Worm (Caenorhabditis elegans) whole organism, L1 larva: ENCODE data around the gene srlf-1.

Experiments
- C04F5.9 ChIP-seq: sonication (generic microtip); optimal IDR thresholded peaks from 2 replicates; lab custom pipeline; 2016; ENCODE audit warnings: missing genetic modification characterization, missing compliant biosample characterization
- C16A3.4 ChIP-seq: fragments of 150-350 bp; optimal IDR thresholded peaks from 2 replicates; lab custom pipeline; 2014; ENCODE audit warnings: missing biosample characterization, missing genetic modification characterization
- blmp-1 ChIP-seq: fragments of 150-350 bp; optimal IDR thresholded peaks from 2 replicates; lab custom pipeline; 2014; ENCODE audit warnings: missing biosample characterization, missing genetic modification characterization
- ceh-63 ChIP-seq: fragments of 200-800 bp; sonication (Bioruptor generic); optimal IDR thresholded peaks from 2 replicates; lab custom pipeline; 2018; ENCODE audit warnings: mild to moderate bottlenecking, missing genetic modification characterization, missing compliant biosample characterization
- ceh-82 ChIP-seq, 3 experiments: fragments of 150-350 bp in 1 of 3; sonication (generic microtip) in 2 of 3; optimal IDR thresholded peaks; 2 replicates each; lab custom pipeline; 2014 to 2017; ENCODE audit warnings: missing biosample characterization in 3 of 3, missing genetic modification characterization in 3 of 3
- ceh-88 ChIP-seq: fragments of 200-800 bp; sonication (Bioruptor generic); IDR thresholded peaks from 2 replicates; pipeline ENCODE4 v1.3.6; 2022; ENCODE audit warnings: missing genetic modification characterization, missing compliant biosample characterization
- ceh-90 ChIP-seq: sonication (generic microtip); optimal IDR thresholded peaks from 2 replicates; lab custom pipeline; 2016; ENCODE audit warnings: missing genetic modification characterization, missing compliant biosample characterization
- dpl-1 ChIP-seq, 3 experiments: fragments of 150-350 bp in 2 of 3; sonication (generic microtip) in 1 of 3; optimal IDR thresholded peaks; 2 replicates each; lab custom pipeline; 2014 to 2017; ENCODE audit warnings: missing biosample characterization in 3 of 3, missing genetic modification characterization in 3 of 3, missing genetic modification reagents in 3 of 3
- dsc-1 ChIP-seq: sonication (generic microtip); optimal IDR thresholded peaks from 2 replicates; lab custom pipeline; 2016; ENCODE audit warnings: mild to moderate bottlenecking, missing genetic modification characterization, missing compliant biosample characterization
- efl-1 ChIP-seq, 4 experiments: fragments of 150-350 bp; optimal IDR thresholded peaks in 3 of 4; peaks in 1 of 4; 1 replicate in 1 of 4; 2 replicates in 3 of 4; lab custom pipeline; 2014; ENCODE audit warnings: missing biosample characterization in 2 of 4, missing genetic modification characterization in 2 of 4, missing genetic modification reagents in 2 of 4
- elt-2 ChIP-seq: sonication (generic microtip); optimal IDR thresholded peaks from 2 replicates; lab custom pipeline; 2016; ENCODE audit warnings: missing genetic modification characterization, mild to moderate bottlenecking, inconsistent platforms, missing compliant biosample characterization, missing genetic modification reagents
- fkh-10 ChIP-seq: sonication (generic microtip); optimal IDR thresholded peaks from 2 replicates; lab custom pipeline; 2017; ENCODE audit warnings: missing biosample characterization, missing genetic modification reagents, missing genetic modification characterization
- hlh-4 ChIP-seq: sonication (generic microtip); optimal IDR thresholded peaks from 2 replicates; lab custom pipeline; 2016; ENCODE audit warnings: mild to moderate bottlenecking, missing genetic modification characterization, missing compliant biosample characterization
- jun-1 ChIP-seq: fragments of 150-350 bp; optimal IDR thresholded peaks from 2 replicates; lab custom pipeline; 2014; ENCODE audit warnings: missing biosample characterization, missing genetic modification reagents, missing genetic modification characterization
- lin-14 ChIP-seq: fragments of 200-800 bp; sonication (Bioruptor generic); optimal IDR thresholded peaks from 2 replicates; lab custom pipeline; 2018; ENCODE audit warnings: mild to moderate bottlenecking, missing genetic modification characterization, moderate library complexity, missing compliant biosample characterization
- lin-15B ChIP-seq: fragments of 150-350 bp; sonication (generic microtip); optimal IDR thresholded peaks from 3 replicates; lab custom pipeline; 2014; ENCODE audit warnings: missing biosample characterization, missing genetic modification characterization
- lin-35 ChIP-seq, 2 experiments: fragments of 150-350 bp; optimal IDR thresholded peaks; 2 replicates each; lab custom pipeline; 2014; ENCODE audit warnings: missing biosample characterization in 2 of 2, missing genetic modification characterization in 2 of 2, missing genetic modification reagents in 2 of 2
- lir-3 ChIP-seq: sonication (generic microtip); optimal IDR thresholded peaks from 2 replicates; lab custom pipeline; 2016; ENCODE audit warnings: mild to moderate bottlenecking, missing genetic modification characterization, moderate library complexity, missing compliant biosample characterization; ENCODE audit not compliant: poor library complexity
- lsy-2 ChIP-seq, 2 experiments: fragments of 150-350 bp; optimal IDR thresholded peaks; 2 replicates each; lab custom pipeline; 2014; ENCODE audit warnings: missing biosample characterization in 2 of 2, missing genetic modification characterization in 2 of 2
- mab-9 ChIP-seq: fragments of 200-800 bp; sonication (Bioruptor generic); IDR thresholded peaks from 2 replicates; pipeline ENCODE4 v1.3.6; 2022; ENCODE audit warnings: missing genetic modification reagents, missing genetic modification characterization, missing compliant biosample characterization
- mdl-1 ChIP-seq, 2 experiments: fragments of 150-350 bp; optimal IDR thresholded peaks; 2 replicates each; lab custom pipeline; 2014 to 2017; ENCODE audit warnings: missing biosample characterization in 2 of 2, missing genetic modification characterization in 2 of 2, inconsistent platforms in 1 of 2
- mep-1 ChIP-seq: fragments of 150-350 bp; optimal IDR thresholded peaks from 2 replicates; lab custom pipeline; 2014; ENCODE audit warnings: missing biosample characterization, missing genetic modification characterization
- nhr-28 ChIP-seq: fragments of 150-350 bp; optimal IDR thresholded peaks from 2 replicates; lab custom pipeline; 2014; ENCODE audit warnings: missing biosample characterization, missing genetic modification characterization
- nhr-76 ChIP-seq: sonication (generic microtip); optimal IDR thresholded peaks from 2 replicates; lab custom pipeline; 2017; ENCODE audit warnings: missing biosample characterization, missing genetic modification characterization
- nhr-77 ChIP-seq: fragments of 150-350 bp; optimal IDR thresholded peaks from 2 replicates; lab custom pipeline; 2014; ENCODE audit warnings: missing biosample characterization, missing genetic modification characterization
- nhr-84 ChIP-seq: sonication (generic microtip); optimal IDR thresholded peaks from 2 replicates; lab custom pipeline; 2017; ENCODE audit warnings: missing biosample characterization, missing genetic modification characterization
- nhr-85 ChIP-seq: sonication (generic microtip); peaks from one replicate; lab custom pipeline; 2016; ENCODE audit warnings: missing genetic modification characterization, inconsistent platforms, missing compliant biosample characterization
- pax-3 ChIP-seq: fragments of 200-800 bp; sonication (Bioruptor generic); optimal IDR thresholded peaks from 2 replicates; lab custom pipeline; 2018; ENCODE audit warnings: mild to moderate bottlenecking, missing genetic modification characterization, moderate library complexity, missing compliant biosample characterization
- pqm-1 ChIP-seq: sonication (generic microtip); optimal IDR thresholded peaks from 3 replicates; lab custom pipeline; 2017; ENCODE audit warnings: missing biosample characterization, missing genetic modification characterization
- rnt-1 ChIP-seq: sonication (generic microtip); optimal IDR thresholded peaks from 2 replicates; lab custom pipeline; 2016; ENCODE audit warnings: mild to moderate bottlenecking, missing genetic modification characterization, moderate library complexity, missing compliant biosample characterization
- skn-1 ChIP-seq: fragments of 150-350 bp; optimal IDR thresholded peaks from 2 replicates; lab custom pipeline; 2014; ENCODE audit warnings: missing biosample characterization, missing genetic modification characterization
- snu-23 ChIP-seq: sonication (generic microtip); optimal IDR thresholded peaks from 2 replicates; lab custom pipeline; 2016; ENCODE audit warnings: missing genetic modification characterization, missing compliant biosample characterization
- sptf-1 ChIP-seq: fragments of 150-350 bp; optimal IDR thresholded peaks from 2 replicates; lab custom pipeline; 2014; ENCODE audit warnings: missing biosample characterization, missing genetic modification characterization
- unc-62 ChIP-seq: fragments of 150-350 bp; optimal IDR thresholded peaks from 2 replicates; lab custom pipeline; 2014; ENCODE audit warnings: missing biosample characterization, missing genetic modification reagents, missing genetic modification characterization
- unc-86 ChIP-seq: sonication (generic microtip); optimal IDR thresholded peaks from 2 replicates; lab custom pipeline; 2016; ENCODE audit warnings: missing genetic modification characterization, missing compliant biosample characterization
- zip-4 ChIP-seq: fragments of 200-800 bp; sonication (Bioruptor generic); optimal IDR thresholded peaks from 2 replicates; lab custom pipeline; 2018; ENCODE audit warnings: mild to moderate bottlenecking, missing genetic modification characterization, moderate library complexity, missing compliant biosample characterization

Gene srlf-1

DNA sequence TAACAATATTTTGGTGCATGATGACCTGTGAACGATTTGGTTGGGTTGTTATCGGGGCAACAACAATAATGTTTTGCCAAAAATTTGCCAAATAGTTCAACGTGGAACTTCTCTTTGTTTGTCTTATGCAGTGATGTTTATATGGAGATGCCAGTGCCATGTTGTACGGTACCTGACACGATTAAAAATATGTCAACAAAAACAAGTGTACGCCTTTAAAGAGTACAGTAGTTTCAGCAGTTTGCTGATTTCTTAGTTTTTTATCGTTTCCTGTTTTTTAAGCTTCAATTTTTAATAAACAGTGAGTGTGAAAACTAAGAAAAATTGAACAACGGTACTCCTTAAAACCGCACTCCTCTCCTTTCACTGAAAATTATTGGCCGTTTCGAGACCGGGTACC is 12.1 kb upstream of the srlf-1 start:
- peak; percentile 4 for TF ChIP-seq elt-2 (tag; lab: Kevin White, UChicago)
- no peak for TF ChIP-seq ceh-90
- no peak for TF ChIP-seq blmp-1 (tag; lab: Kevin White, UChicago)
- no peak for TF ChIP-seq nhr-77 (tag; lab: Kevin White, UChicago)
- no peak for TF ChIP-seq rnt-1 (tag; lab: Kevin White, UChicago)
- TF ChIP-seq, all 84 proteins: peak for 1

DNA sequence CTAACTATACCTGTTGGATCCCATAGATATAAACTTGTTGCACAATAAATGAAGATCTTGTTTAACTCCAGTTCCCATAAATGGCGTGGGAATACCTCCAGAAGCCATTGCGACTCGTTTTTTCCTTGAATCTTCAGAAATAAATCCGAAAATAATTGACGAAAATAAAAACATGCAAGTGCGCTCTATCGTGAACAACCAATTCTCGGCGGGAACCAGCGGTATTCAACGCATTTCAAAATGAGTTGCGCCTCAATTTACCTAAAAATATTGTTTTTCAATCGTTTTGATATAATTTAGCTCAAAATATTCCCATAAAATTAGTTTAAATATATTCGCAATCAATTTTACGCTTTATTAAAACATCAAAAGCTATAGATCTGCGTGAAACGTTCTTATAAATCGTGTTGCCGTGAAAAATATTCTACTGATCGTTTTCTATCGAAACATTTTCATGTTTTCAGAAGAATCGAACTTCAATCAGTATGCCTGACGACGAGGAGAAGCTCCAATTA is 9.2 kb upstream of the srlf-1 start, which contains the start of the genes snpc-1.1 and spdl-1:
TSS of gene snpc-1.1 (minus strand) at position 200 of the 515 bp plus-strand sequence.
TSS of gene spdl-1 (plus strand) at position 465 of the 515 bp plus-strand sequence.
- TF ChIP-seq lir-3 (tag; lab: Kevin White, UChicago) (no peak), skn-1 (tag; lab: Kevin White, UChicago) (peak; percentile 27), ceh-82 (tag; optimal IDR thresholded peaks at IDR 0.05; lab: Kevin White, UChicago) (peak in 1 of 3 experiments; percentile 7), pax-3 (tag; lab: Kevin White, UChicago) (no peak), lin-35 (GFP tag; optimal IDR thresholded peaks at IDR 0.05; lab: Kevin White, UChicago) (peak; percentile 67 to 91), blmp-1 (tag; lab: Kevin White, UChicago) (peak; percentile 53), unc-62 (GFP tag; lab: Kevin White, UChicago) (no peak), nhr-85 (tag; lab: Kevin White, UChicago) (peak; percentile 5), rnt-1 (tag; lab: Kevin White, UChicago) (peak; percentile 22), lin-15B (tag; lab: Kevin White, UChicago) (peak; percentile 1), efl-1 (optimal IDR thresholded peaks at IDR 0.05; lab: Kevin White, UChicago) (peak; percentile 75 to 79), efl-1 (GFP tag; optimal IDR thresholded peaks at IDR 0.05 in 1 of 2; lab: Kevin White, UChicago) (peak; percentile 84 to 97), dsc-1 (no peak), ceh-90 (no peak), nhr-77 (tag; lab: Kevin White, UChicago) (no peak), C04F5.9 (tag; lab: Kevin White, UChicago) (no peak), mdl-1 (tag; optimal IDR thresholded peaks at IDR 0.05; lab: Kevin White, UChicago) (peak in 1 of 2 experiments; percentile 7), lsy-2 (tag; optimal IDR thresholded peaks at IDR 0.05; lab: Kevin White, UChicago) (peak in 1 of 2 experiments; percentile 65), mep-1 (tag; lab: Kevin White, UChicago) (peak; percentile 30), lin-14 (GFP tag; lab: Kevin White, UChicago) (peak; percentile 13), snu-23 (GFP tag; lab: Kevin White, UChicago) (peak; percentile 24), C16A3.4 (peak; percentile 2), dpl-1 (GFP tag; optimal IDR thresholded peaks at IDR 0.05; lab: Kevin White, UChicago) (peak; percentile 71 to 88 (median 77)), unc-86 (no peak), ceh-88 (GFP tag; lab: Robert Waterston, UW) (no peak)
- TF ChIP-seq, all 84 proteins: peak for 15

DNA sequence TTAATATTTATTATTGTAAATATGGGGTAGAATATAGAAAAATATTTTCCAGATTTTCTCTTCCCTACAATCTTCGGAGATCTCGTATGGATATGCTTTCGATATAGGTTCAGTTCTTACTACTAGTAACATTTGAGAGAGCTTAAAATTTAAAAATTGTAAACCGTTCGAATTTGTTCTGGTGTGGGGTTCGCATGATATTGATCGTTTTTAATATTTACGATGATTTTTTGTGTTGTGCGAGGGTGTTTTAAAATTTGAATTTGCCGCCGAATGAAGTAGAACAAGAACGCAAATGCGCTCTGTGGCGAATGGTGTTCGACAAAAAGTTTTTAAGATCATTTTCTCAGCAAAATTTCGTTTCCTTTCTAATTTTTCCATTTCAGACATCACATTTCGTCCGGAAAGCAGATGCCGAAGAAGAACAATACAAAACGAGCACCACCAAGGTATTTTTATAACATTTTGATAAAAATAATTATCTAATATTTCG is 6.9 kb upstream of the srlf-1 start, which contains the start of gene skr-17:
TSS of gene skr-17 (plus strand) at position 51 of the 493 bp plus-strand sequence.
- TF ChIP-seq fkh-10 (GFP tag; lab: Kevin White, UChicago) (no peak), nhr-84 (no peak), nhr-76 (no peak), pqm-1 (tag; lab: Kevin White, UChicago) (no peak), zip-4 (no peak), blmp-1 (tag; lab: Kevin White, UChicago) (no peak), sptf-1 (tag; lab: Kevin White, UChicago) (no peak), mab-9 (GFP tag; lab: Robert Waterston, UW) (no peak), jun-1 (no peak), hlh-4 (tag; lab: Kevin White, UChicago) (no peak), unc-86 (no peak), skn-1 (tag; lab: Kevin White, UChicago) (no peak), ceh-63 (GFP tag; lab: Kevin White, UChicago) (no peak), unc-62 (GFP tag; lab: Kevin White, UChicago) (no peak), dpl-1 (GFP tag; optimal IDR thresholded peaks at IDR 0.05; lab: Kevin White, UChicago) (peak in 1 of 3 experiments; percentile 33), efl-1 (optimal IDR thresholded peaks at IDR 0.05; lab: Kevin White, UChicago) (peak; percentile 18 to 59), efl-1 (GFP tag; optimal IDR thresholded peaks at IDR 0.05 in 1 of 2; lab: Kevin White, UChicago) (peak in 1 of 2 experiments; percentile 23), nhr-28 (no peak)
